Fruit fly (Drosophila melanogaster) whole organism, embryonic: ENCODE measurements around the gene Ufsp2.

Source experiments
- BEAF-32 ChIP-seq: fragments of 200-800 bp; sonication (Bioruptor generic); optimal IDR thresholded peaks from 3 replicates; lab custom pipeline; 2017; ENCODE audit warnings: missing biosample characterization, missing genetic modification characterization, mild to moderate bottlenecking, moderate library complexity, missing genetic modification reagents
- Blimp-1 ChIP-seq: fragments of 200-800 bp; sonication (Bioruptor generic); optimal IDR thresholded peaks from 3 replicates; lab custom pipeline; 2018; ENCODE audit warnings: missing biosample characterization, missing genetic modification characterization, mild to moderate bottlenecking, moderate library complexity, missing genetic modification reagents
- BtbVII ChIP-seq: fragments of 200-800 bp; sonication (Bioruptor generic); optimal IDR thresholded peaks from 3 replicates; lab custom pipeline; 2017; ENCODE audit warnings: missing biosample characterization, mild to moderate bottlenecking, missing genetic modification characterization
- CG10654 ChIP-seq: fragments of 200-800 bp; sonication (Bioruptor generic); optimal IDR thresholded peaks from 2 replicates; lab custom pipeline; 2016; ENCODE audit warnings: missing biosample characterization, missing genetic modification characterization
- CG12104 ChIP-seq: fragments of 200-800 bp; sonication (Bioruptor generic); optimal IDR thresholded peaks from 3 replicates; lab custom pipeline; 2016; ENCODE audit warnings: missing biosample characterization, missing genetic modification characterization
- CG12659 ChIP-seq: fragments of 200-800 bp; sonication (Bioruptor generic); optimal IDR thresholded peaks from 3 replicates; lab custom pipeline; 2017; ENCODE audit warnings: mild to moderate bottlenecking, missing biosample characterization, missing genetic modification reagents, missing genetic modification characterization
- CG15073 ChIP-seq: fragments of 200-800 bp; sonication (Bioruptor generic); optimal IDR thresholded peaks from 2 replicates; lab custom pipeline; 2016; ENCODE audit warnings: missing biosample characterization, missing genetic modification characterization
- CG17328 ChIP-seq: fragments of 200-800 bp; sonication (Bioruptor generic); IDR thresholded peaks from 2 replicates; pipeline ENCODE4 v1.3.6; 2022; ENCODE audit warnings: missing biosample characterization, missing genetic modification characterization
- CG1792 ChIP-seq: fragments of 200-800 bp; sonication (Bioruptor generic); optimal IDR thresholded peaks from 2 replicates; lab custom pipeline; 2016; ENCODE audit warnings: missing biosample characterization, missing genetic modification characterization
- CG18619 ChIP-seq: fragments of 200-800 bp; sonication (Bioruptor generic); optimal IDR thresholded peaks from 3 replicates; lab custom pipeline; 2017; ENCODE audit warnings: missing biosample characterization, mild to moderate bottlenecking, missing genetic modification characterization
- CG2120 ChIP-seq: fragments of 200-800 bp; sonication (Bioruptor generic); optimal IDR thresholded peaks from 3 replicates; lab custom pipeline; 2016; ENCODE audit warnings: missing biosample characterization, missing genetic modification characterization
- CG2129 ChIP-seq: fragments of 200-800 bp; sonication (Bioruptor generic); IDR thresholded peaks from 2 replicates; pipeline ENCODE4 v1.3.6; 2022; ENCODE audit warnings: missing biosample characterization, missing genetic modification characterization; ENCODE audit not compliant: partially characterized antibody
- CG2875 ChIP-seq: fragments of 200-800 bp; sonication (Bioruptor generic); optimal IDR thresholded peaks from 2 replicates; lab custom pipeline; 2017; ENCODE audit warnings: missing biosample characterization, mild to moderate bottlenecking, missing genetic modification characterization, missing genetic modification reagents
- CG31224 ChIP-seq: fragments of 200-800 bp; sonication (Bioruptor generic); IDR thresholded peaks from 2 replicates; pipeline ENCODE4 v1.3.6; 2022; ENCODE audit warnings: missing biosample characterization, missing genetic modification characterization
- CG31388 ChIP-seq: fragments of 200-800 bp; sonication (Bioruptor generic); optimal IDR thresholded peaks from 2 replicates; lab custom pipeline; 2016; ENCODE audit warnings: missing biosample characterization, missing genetic modification characterization
- CG3726 ChIP-seq: fragments of 200-800 bp; sonication (Bioruptor generic); IDR thresholded peaks from 3 replicates; pipeline ENCODE4, ENCODE4 v1.3.6; 2022; ENCODE audit warnings: missing biosample characterization, missing genetic modification characterization
- CG4404 ChIP-seq: fragments of 200-800 bp; sonication (Bioruptor generic); IDR thresholded peaks from 2 replicates; pipeline ENCODE4 v1.3.6; 2022; ENCODE audit warnings: missing biosample characterization, missing genetic modification characterization
- CG4617 ChIP-seq: fragments of 200-800 bp; sonication (Bioruptor generic); optimal IDR thresholded peaks from 3 replicates; lab custom pipeline; 2016; ENCODE audit warnings: missing biosample characterization, missing genetic modification characterization, borderline replicate concordance
- CG7987 ChIP-seq: fragments of 200-800 bp; sonication (Bioruptor generic); optimal IDR thresholded peaks from 2 replicates; lab custom pipeline; 2018; ENCODE audit warnings: missing biosample characterization, mild to moderate bottlenecking, missing genetic modification characterization, moderate library complexity
- CG9797 ChIP-seq: fragments of 200-800 bp; sonication (Bioruptor generic); optimal IDR thresholded peaks from 3 replicates; lab custom pipeline; 2018; ENCODE audit warnings: missing biosample characterization, mild to moderate bottlenecking, missing genetic modification characterization
- D19B ChIP-seq: fragments of 200-800 bp; sonication (Bioruptor generic); optimal IDR thresholded peaks from 2 replicates; lab custom pipeline; 2017; ENCODE audit warnings: missing biosample characterization, mild to moderate bottlenecking, missing genetic modification characterization
- H2.0 ChIP-seq: fragments of 200-800 bp; sonication (Bioruptor generic); IDR thresholded peaks from 2 replicates; pipeline ENCODE4 v1.3.6; 2022; ENCODE audit warnings: missing biosample characterization, missing genetic modification characterization
- Mad ChIP-seq: fragments of 200-800 bp; sonication (Bioruptor generic); optimal IDR thresholded peaks from 2 replicates; lab custom pipeline; 2016; ENCODE audit warnings: missing biosample characterization, missing genetic modification characterization
- Oli ChIP-seq: fragments of 200-800 bp; sonication (Bioruptor generic); optimal IDR thresholded peaks from 2 replicates; lab custom pipeline; 2018; ENCODE audit warnings: missing biosample characterization, mild to moderate bottlenecking, missing genetic modification characterization, moderate library complexity
- Rfx ChIP-seq: fragments of 200-800 bp; sonication (Bioruptor generic); IDR thresholded peaks from 2 replicates; pipeline ENCODE4 v1.3.6; 2022; ENCODE audit warnings: missing biosample characterization, missing genetic modification characterization
- Sox100B ChIP-seq: fragments of 200-800 bp; sonication (Bioruptor generic); optimal IDR thresholded peaks from 3 replicates; lab custom pipeline; 2018; ENCODE audit warnings: missing biosample characterization, mild to moderate bottlenecking, missing genetic modification characterization
- Stat92E ChIP-seq, 3 experiments: fragments of >200 bp in 2 of 3; fragments of 200-800 bp in 1 of 3; sonication (Bioruptor generic) in 1 of 3; optimal IDR thresholded peaks; 2 replicates each; lab custom pipeline; 2017 to 2019; ENCODE audit warnings: missing biosample characterization in 3 of 3, missing genetic modification characterization in 3 of 3, mild to moderate bottlenecking in 1 of 3, moderate library complexity in 1 of 3
- ab ChIP-seq: fragments of 200-800 bp; sonication (Bioruptor generic); optimal IDR thresholded peaks from 2 replicates; lab custom pipeline; 2016; ENCODE audit warnings: missing biosample characterization, missing genetic modification characterization
- al ChIP-seq: fragments of 200-800 bp; sonication (Bioruptor generic); IDR thresholded peaks from 2 replicates; pipeline ENCODE4 v1.3.6; 2022; ENCODE audit warnings: missing biosample characterization, missing genetic modification characterization
- ara ChIP-seq: fragments of 200-800 bp; sonication (Bioruptor generic); IDR thresholded peaks from 2 replicates; pipeline ENCODE4 v1.3.6; 2022; ENCODE audit warnings: missing biosample characterization, missing genetic modification characterization
- bbx ChIP-seq: fragments of 200-800 bp; sonication (Bioruptor generic); IDR thresholded peaks from 2 replicates; pipeline ENCODE4 v1.3.6; 2022; ENCODE audit warnings: missing biosample characterization, missing genetic modification characterization; ENCODE audit not compliant: partially characterized antibody
- br ChIP-seq: fragments of >200 bp; optimal IDR thresholded peaks from 2 replicates; lab custom pipeline; 2017
- cato ChIP-seq: fragments of 200-800 bp; sonication (Bioruptor generic); optimal IDR thresholded peaks from 2 replicates; lab custom pipeline; 2016; ENCODE audit warnings: missing biosample characterization, missing genetic modification characterization, borderline replicate concordance
- cwo ChIP-seq: fragments of 200-800 bp; sonication (Bioruptor generic); optimal IDR thresholded peaks from 3 replicates; lab custom pipeline; 2017; ENCODE audit warnings: missing biosample characterization, missing genetic modification characterization, mild to moderate bottlenecking, moderate library complexity, missing genetic modification reagents
- emc ChIP-seq: fragments of 200-800 bp; sonication (Bioruptor generic); optimal IDR thresholded peaks from 2 replicates; lab custom pipeline; 2016; ENCODE audit warnings: missing biosample characterization, missing genetic modification characterization
- hb ChIP-seq: fragments of 200-800 bp; sonication (Bioruptor generic); IDR thresholded peaks from 3 replicates; pipeline ENCODE4 v1.3.6; 2022; ENCODE audit warnings: missing biosample characterization, missing genetic modification characterization; ENCODE audit not compliant: partially characterized antibody
- pum ChIP-seq: fragments of 200-800 bp; sonication (Bioruptor generic); optimal IDR thresholded peaks from 2 replicates; lab custom pipeline; 2016; ENCODE audit warnings: missing biosample characterization, missing genetic modification characterization
- ranshi ChIP-seq: fragments of 200-800 bp; sonication (Bioruptor generic); IDR thresholded peaks from 2 replicates; pipeline ENCODE4 v1.3.6; 2022; ENCODE audit warnings: missing biosample characterization, missing genetic modification characterization
- sna ChIP-seq: fragments of 200-800 bp; sonication (Bioruptor generic); IDR thresholded peaks from 2 replicates; pipeline ENCODE4 v1.3.6; 2022; ENCODE audit warnings: missing biosample characterization, missing genetic modification characterization; ENCODE audit not compliant: partially characterized antibody
- unpg ChIP-seq: fragments of 200-800 bp; sonication (Bioruptor generic); optimal IDR thresholded peaks from 3 replicates; lab custom pipeline; 2018; ENCODE audit warnings: missing biosample characterization, mild to moderate bottlenecking, missing genetic modification characterization, moderate library complexity
- zen ChIP-seq: fragments of 200-800 bp; sonication (Bioruptor generic); optimal IDR thresholded peaks from 3 replicates; lab custom pipeline; 2018; ENCODE audit warnings: missing biosample characterization, mild to moderate bottlenecking, missing genetic modification characterization, moderate library complexity
- zen2 ChIP-seq: fragments of 200-800 bp; sonication (Bioruptor generic); IDR thresholded peaks from 3 replicates; pipeline ENCODE4 v1.3.6; 2022; ENCODE audit warnings: missing biosample characterization, missing genetic modification characterization; ENCODE audit not compliant: partially characterized antibody

Ufsp2 gene

DNA sequence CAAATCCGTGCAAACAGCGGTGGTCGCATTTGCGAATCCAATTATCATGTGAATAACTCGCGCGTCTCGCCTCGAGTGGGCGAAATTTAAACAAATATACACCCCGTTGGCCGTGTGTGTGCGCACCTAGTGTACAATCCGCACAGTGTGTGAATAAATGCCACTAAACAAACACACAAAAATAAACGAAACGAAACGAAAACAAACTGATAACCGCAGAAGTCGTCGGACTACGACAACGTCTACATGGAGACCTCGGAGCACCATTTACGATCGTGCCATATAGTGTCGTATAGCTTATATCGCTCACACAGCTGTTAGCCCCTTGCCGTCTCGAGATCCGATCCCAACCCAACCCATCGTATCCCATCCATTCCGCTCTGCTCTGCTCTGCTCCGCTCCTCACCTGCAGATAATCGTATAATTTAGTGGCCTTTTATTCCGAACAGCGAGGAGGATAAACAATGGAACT lies 9.8 kb upstream of the Ufsp2 start (continued):
- TF ChIP-seq unpg (GFP tag; lab: Kevin White, UChicago) = peak; percentile 64
- TF ChIP-seq BtbVII = peak; percentile 87
- no peak for TF ChIP-seq D19B (GFP tag; lab: Kevin White, UChicago)
- TF ChIP-seq emc (GFP tag; lab: Kevin White, UChicago) = no peak
- no peak for TF ChIP-seq CG9797 (GFP tag; lab: Kevin White, UChicago)
- no peak for TF ChIP-seq CG12104 (GFP tag; lab: Kevin White, UChicago)
- no peak for TF ChIP-seq zen2
- no peak for TF ChIP-seq CG31388 (GFP tag; lab: Kevin White, UChicago)
- TF ChIP-seq Blimp-1 = no peak
- TF ChIP-seq ara (GFP tag; lab: Robert Waterston, UW) = peak; percentile 31; the same call in 1 of the 2 replicates
- no peak for TF ChIP-seq BEAF-32
- TF ChIP-seq CG4617 (GFP tag; lab: Kevin White, UChicago) = no peak
- TF ChIP-seq Rfx (GFP tag; lab: Robert Waterston, UW) = peak; percentile 60; the same call in 1 of the 2 replicates
- no peak for TF ChIP-seq br (lab: Kevin White, UChicago)
- no peak for TF ChIP-seq pum
- no peak for TF ChIP-seq Sox100B (GFP tag; lab: Kevin White, UChicago)
- TF ChIP-seq CG1792 (GFP tag; lab: Kevin White, UChicago) = peak; percentile 28
- TF ChIP-seq CG3726 (GFP tag; lab: Robert Waterston, UW) = no peak
- TF ChIP-seq al (GFP tag; lab: Robert Waterston, UW) = no peak
- peak; percentile 88 for TF ChIP-seq CG7987 (GFP tag; lab: Kevin White, UChicago)
- TF ChIP-seq Oli (tag; lab: Kevin White, UChicago) = peak; percentile 51
- no peak for TF ChIP-seq cato (GFP tag; lab: Kevin White, UChicago)
- TF ChIP-seq ranshi (GFP tag; lab: Robert Waterston, UW) = peak; percentile 41; the same call in 1 of the 2 replicates
- no peak for TF ChIP-seq H2.0 (GFP tag; lab: Robert Waterston, UW)
- TF ChIP-seq Mad (GFP tag; lab: Kevin White, UChicago) = peak; percentile 22
- no peak for TF ChIP-seq hb (GFP tag; lab: Robert Waterston, UW)
- TF ChIP-seq CG15073 (GFP tag; lab: Kevin White, UChicago) = no peak
- TF ChIP-seq CG10654 = peak; percentile 26
- TF ChIP-seq CG12659 (GFP tag; lab: Kevin White, UChicago) = peak; percentile 41
- no peak for TF ChIP-seq CG31224 (GFP tag; lab: Robert Waterston, UW)
- peak; percentile 51 for TF ChIP-seq CG2120 (GFP tag; lab: Kevin White, UChicago)
- no peak; the same call in 1 of the 2 replicates for TF ChIP-seq CG17328
- TF ChIP-seq sna (GFP tag; lab: Robert Waterston, UW) = no peak
- TF ChIP-seq zen (tag; lab: Kevin White, UChicago) = no peak
- TF ChIP-seq cwo (GFP tag; lab: Kevin White, UChicago) = peak; percentile 78
- TF ChIP-seq CG2129 (GFP tag; lab: Robert Waterston, UW) = no peak
- peak; percentile 8 for TF ChIP-seq ab
- TF ChIP-seq CG2875 = peak; percentile 78
- no peak for TF ChIP-seq CG4404 (GFP tag; lab: Robert Waterston, UW)
- TF ChIP-seq Stat92E (GFP tag; optimal IDR thresholded peaks at IDR 0.05; lab: Kevin White, UChicago) = no peak
- peak; percentile 53 for TF ChIP-seq CG18619 (GFP tag; lab: Kevin White, UChicago)
- TF ChIP-seq bbx (GFP tag; lab: Robert Waterston, UW) = no peak
